In the genomic region with DNA sequence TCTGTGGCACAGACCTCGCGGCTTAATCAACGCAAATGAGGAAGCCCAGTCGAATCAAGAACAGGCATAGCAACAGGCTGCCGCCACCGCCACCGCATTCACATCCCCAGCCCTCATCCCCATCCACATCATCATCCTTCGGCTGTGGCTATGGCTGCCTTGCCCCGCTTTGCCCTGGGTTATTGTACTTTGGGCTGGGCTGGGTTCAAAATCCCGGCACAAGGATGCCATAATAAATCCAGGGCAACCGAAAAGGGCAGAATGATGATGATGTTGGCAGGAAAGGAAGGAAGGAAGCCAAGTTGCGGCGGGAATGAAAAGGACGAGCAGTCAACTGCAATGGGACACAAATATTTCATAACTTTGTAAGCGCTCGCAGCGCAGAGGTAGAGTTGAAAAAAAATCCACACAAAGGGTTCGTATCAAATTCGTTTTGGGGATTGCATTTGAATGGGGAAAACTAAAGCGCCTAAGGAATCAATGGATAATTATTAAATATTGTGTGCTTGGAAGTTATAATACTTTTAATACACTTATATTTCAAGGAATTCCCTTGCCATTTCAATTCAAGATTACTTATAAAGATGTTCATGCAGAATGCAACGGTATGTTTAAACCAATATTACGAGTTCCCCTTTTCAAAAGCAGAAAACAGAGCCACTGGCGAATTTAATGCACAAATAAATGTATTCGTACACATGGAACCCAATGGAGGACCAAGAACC, we compare ENCODE assay signal across 1 fruit fly cellular context.
TF ChIP-seq lines count a peak whose summit lies in the region.

No protein-coding gene starts in this region.

TF ChIP-seq in whole organism, prepupa, 60 proteins besides CTCF, POLR2A, EP300 and RAD21 (continued from another document):
- TF ChIP-seq achi (GFP tag; optimal IDR thresholded peaks at IDR 0.05; lab: Kevin White, UChicago) (peak; percentile 44), Sox15 (GFP tag; optimal IDR thresholded peaks at IDR 0.05; lab: Kevin White, UChicago) (peak; percentile 13), lz (GFP tag; optimal IDR thresholded peaks at IDR 0.05; lab: Kevin White, UChicago) (peak; percentile 35), CG15336 (GFP tag; IDR thresholded peaks at IDR 0.05; lab: Robert Waterston, UW) (no peak; the same call in 1 of the 2 replicates), CG6854 (GFP tag; optimal IDR thresholded peaks at IDR 0.05; lab: Kevin White, UChicago) (no peak), Smox (GFP tag; optimal IDR thresholded peaks at IDR 0.05; lab: Kevin White, UChicago) (peak; percentile 55), CG31627 (GFP tag; optimal IDR thresholded peaks at IDR 0.05; lab: Kevin White, UChicago) (peak; percentile 50), CG16779 (tag; optimal IDR thresholded peaks at IDR 0.05; lab: Kevin White, UChicago) (no peak), fd85E (GFP tag; optimal IDR thresholded peaks at IDR 0.05; lab: Kevin White, UChicago) (no peak), CG10669 (GFP tag; optimal IDR thresholded peaks at IDR 0.05; lab: Kevin White, UChicago) (peak; percentile 70), Blimp-1 (GFP tag; optimal IDR thresholded peaks at IDR 0.05; lab: Kevin White, UChicago) (no peak), CG3032 (tag; optimal IDR thresholded peaks at IDR 0.05; lab: Kevin White, UChicago) (peak; percentile 72), fkh (GFP tag; optimal IDR thresholded peaks at IDR 0.05; lab: Kevin White, UChicago) (no peak), pdm3 (GFP tag; optimal IDR thresholded peaks at IDR 0.05; lab: Kevin White, UChicago) (peak; percentile 62), vri (GFP tag; optimal IDR thresholded peaks at IDR 0.05; lab: Kevin White, UChicago) (peak; percentile 50), CG8319 (GFP tag; optimal IDR thresholded peaks at IDR 0.05; lab: Kevin White, UChicago) (peak; percentile 19), CG7368 (GFP tag; optimal IDR thresholded peaks at IDR 0.05; lab: Kevin White, UChicago) (peak; percentile 21), CG8119 (GFP tag; IDR thresholded peaks at IDR 0.05; lab: Robert Waterston, UW) (peak; percentile 37; the same call in 1 of the 3 replicates), Sox102F (GFP tag; optimal IDR thresholded peaks at IDR 0.05; lab: Kevin White, UChicago) (peak; percentile 37), Gug (GFP tag; IDR thresholded peaks at IDR 0.05; lab: Robert Waterston, UW) (no peak), fd59A (GFP tag; optimal IDR thresholded peaks at IDR 0.05; lab: Kevin White, UChicago) (peak; percentile 35), CG10631 (GFP tag; optimal IDR thresholded peaks at IDR 0.05; lab: Kevin White, UChicago) (peak; percentile 54), cyc (GFP tag; optimal IDR thresholded peaks at IDR 0.05; lab: Kevin White, UChicago) (peak; percentile 46), Ets96B (tag; optimal IDR thresholded peaks at IDR 0.05; lab: Kevin White, UChicago) (peak; percentile 73), ss (GFP tag; optimal IDR thresholded peaks at IDR 0.05; lab: Kevin White, UChicago) (peak; percentile 35 to 69), Hr4 (GFP tag; optimal IDR thresholded peaks at IDR 0.05; lab: Kevin White, UChicago) (peak; percentile 7), CG4318 (GFP tag; optimal IDR thresholded peaks at IDR 0.05; lab: Kevin White, UChicago) (no peak), net (GFP tag; optimal IDR thresholded peaks at IDR 0.05; lab: Kevin White, UChicago) (no peak), dsx (GFP tag; optimal IDR thresholded peaks at IDR 0.05; lab: Kevin White, UChicago; ENCODE audit: poor library complexity, severe bottlenecking) (peak; percentile 82), CG1621 (tag; optimal IDR thresholded peaks at IDR 0.05; lab: Kevin White, UChicago) (peak; percentile 37), CG6792 (GFP tag; optimal IDR thresholded peaks at IDR 0.05; lab: Kevin White, UChicago) (peak; percentile 53), Eip75B (GFP tag; optimal IDR thresholded peaks at IDR 0.05; lab: Kevin White, UChicago) (peak; percentile 69), CG6163 (GFP tag; IDR thresholded peaks at IDR 0.05; lab: Robert Waterston, UW) (peak; percentile 24; the same call in 1 of the 3 replicates), CG11294 (GFP tag; IDR thresholded peaks at IDR 0.05; lab: Robert Waterston, UW) (no peak), CG3919 (GFP tag; optimal IDR thresholded peaks at IDR 0.05; lab: Kevin White, UChicago) (peak; percentile 54), Eip78C (GFP tag; lab: Kevin White, UChicago) (peak; percentile 90)
TF ChIP-seq in whole organism, prepupa: peak in this region for 43.
